Fruit fly (Drosophila melanogaster): Measurements from ENCODE around the gene CG32085.

Gene CG32085

dm6 chr3L:11680298-11680697 is at the start of gene CG32085:
Gene CG32085, minus strand, starts transcription at chr3L:11680344.
- no peak for TF ChIP-seq CG8478 (optimal IDR thresholded peaks at IDR 0.05)
- TF ChIP-seq CTCF (optimal IDR thresholded peaks at IDR 0.05): no peak

dm6 chr3L:11728147-11728546 is 48.0 kb upstream of the CG32085 start, which contains the start of gene sunn:
Gene sunn, plus strand, starts transcription at chr3L:11728348.
- TF ChIP-seq CTCF (optimal IDR thresholded peaks at IDR 0.05) (no peak), CG8478 (optimal IDR thresholded peaks at IDR 0.05) (no peak)

dm6 chr3L:11721498-11721946 is 41.4 kb upstream of the CG32085 start:
- TF ChIP-seq CG8478 (optimal IDR thresholded peaks at IDR 0.05) (no peak), CTCF (optimal IDR thresholded peaks at IDR 0.05) (no peak)

dm6 chr3L:11720780-11721179 is 40.6 kb upstream of the CG32085 start, which contains the start of gene Bmcp:
Gene Bmcp, plus strand, starts transcription at chr3L:11720934.
- TF ChIP-seq CTCF (optimal IDR thresholded peaks at IDR 0.05): no peak
- TF ChIP-seq CG8478 (optimal IDR thresholded peaks at IDR 0.05): no peak

dm6 chr3L:11717993-11718392 is 37.8 kb upstream of the CG32085 start:
- TF ChIP-seq CTCF (optimal IDR thresholded peaks at IDR 0.05): no peak
- no peak for TF ChIP-seq CG8478 (optimal IDR thresholded peaks at IDR 0.05)

dm6 chr3L:11717300-11717699 is 37.2 kb upstream of the CG32085 start:
- TF ChIP-seq CG8478 (optimal IDR thresholded peaks at IDR 0.05) (no peak), CTCF (optimal IDR thresholded peaks at IDR 0.05) (no peak)

- TF ChIP-seq CG8478 (optimal IDR thresholded peaks at IDR 0.05) (no peak), CTCF (optimal IDR thresholded peaks at IDR 0.05) (no peak)
Measured at dm6 chr3L:11716899-11717298, 36.8 kb upstream of the CG32085 start.

dm6 chr3L:11716347-11716746 is 36.2 kb upstream of the CG32085 start:
- TF ChIP-seq CTCF (optimal IDR thresholded peaks at IDR 0.05): no peak
- no peak for TF ChIP-seq CG8478 (optimal IDR thresholded peaks at IDR 0.05)

dm6 chr3L:11715187-11715586 is 35.0 kb upstream of the CG32085 start, which contains the start of gene CG14132:
Gene CG14132, minus strand, starts transcription at chr3L:11715285.
- TF ChIP-seq CG8478 (optimal IDR thresholded peaks at IDR 0.05): no peak
- no peak for TF ChIP-seq CTCF (optimal IDR thresholded peaks at IDR 0.05)

- TF ChIP-seq CG8478 (optimal IDR thresholded peaks at IDR 0.05): no peak
- TF ChIP-seq CTCF (optimal IDR thresholded peaks at IDR 0.05): no peak
Measured at dm6 chr3L:11712839-11713238, 32.7 kb upstream of the CG32085 start.

- TF ChIP-seq CG8478 (optimal IDR thresholded peaks at IDR 0.05) (no peak), CTCF (optimal IDR thresholded peaks at IDR 0.05) (no peak)
Measured at dm6 chr3L:11711789-11712188, 31.6 kb upstream of the CG32085 start.

- peak in 1 of 2 experiments; percentile 9 for TF ChIP-seq CTCF (optimal IDR thresholded peaks at IDR 0.05)
- no peak for TF ChIP-seq CG8478 (optimal IDR thresholded peaks at IDR 0.05)
Measured at dm6 chr3L:11711059-11711628, 31.0 kb upstream of the CG32085 start, which contains the start of gene crim. Gene crim, minus strand, starts transcription at chr3L:11711386.

dm6 chr3L:11708633-11709116 is 28.5 kb upstream of the CG32085 start, which contains the start of the genes Ccdc56 and mtTFB1:
Gene Ccdc56, plus strand, starts transcription at chr3L:11708979.
Gene mtTFB1, plus strand, starts transcription at chr3L:11708979.
- TF ChIP-seq CTCF (optimal IDR thresholded peaks at IDR 0.05): no peak
- TF ChIP-seq CG8478 (optimal IDR thresholded peaks at IDR 0.05): no peak

dm6 chr3L:11707978-11708632 is 28.0 kb upstream of the CG32085 start, which contains the start of gene CG11658:
Gene CG11658, minus strand, starts transcription at chr3L:11708553.
- no peak for TF ChIP-seq CTCF (optimal IDR thresholded peaks at IDR 0.05)
- TF ChIP-seq CG8478 (optimal IDR thresholded peaks at IDR 0.05): no peak

dm6 chr3L:11704902-11705546 is 24.9 kb upstream of the CG32085 start:
- TF ChIP-seq CG8478 (optimal IDR thresholded peaks at IDR 0.05): no peak
- no peak for TF ChIP-seq CTCF (optimal IDR thresholded peaks at IDR 0.05)
